Worm (Caenorhabditis elegans): ENCODE measurements around the gene srx-68.

Gene srx-68

ce11 chrV:3894661-3895060 lies 17.9 kb upstream of the srx-68 start, which contains the start of gene sre-9:
Gene sre-9 (plus strand): TSS chrV:3894961.
- TF ChIP-seq Y22D7AL.16 (tag; optimal IDR thresholded peaks at IDR 0.05) (no peak), gmeb-2 (tag; optimal IDR thresholded peaks at IDR 0.05) (no peak), madf-2 (tag; optimal IDR thresholded peaks at IDR 0.05) (no peak), elt-4 (tag; optimal IDR thresholded peaks at IDR 0.05) (no peak), ceh-31 (tag; optimal IDR thresholded peaks at IDR 0.05) (no peak), nfya-1 (tag; optimal IDR thresholded peaks at IDR 0.05) (no peak), hlh-13 (GFP tag; optimal IDR thresholded peaks at IDR 0.05) (no peak), ceh-9 (tag; optimal IDR thresholded peaks at IDR 0.05) (no peak), K09A11.1 (tag; optimal IDR thresholded peaks at IDR 0.05; ENCODE audit: insufficient read depth) (no peak), fkh-10 (GFP tag; optimal IDR thresholded peaks at IDR 0.05) (no peak), ceh-14 (tag; optimal IDR thresholded peaks at IDR 0.05) (no peak), T23F11.4 (GFP tag; optimal IDR thresholded peaks at IDR 0.05) (no peak), syd-9 (tag; optimal IDR thresholded peaks at IDR 0.05) (no peak), ceh-48 (tag; optimal IDR thresholded peaks at IDR 0.05) (no peak), pqm-1 (tag; optimal IDR thresholded peaks at IDR 0.05) (no peak)

- TF ChIP-seq sox-4 (tag; optimal IDR thresholded peaks at IDR 0.05) (no peak), syd-9 (tag; optimal IDR thresholded peaks at IDR 0.05) (no peak), ceh-9 (tag; optimal IDR thresholded peaks at IDR 0.05) (no peak), fkh-10 (GFP tag; optimal IDR thresholded peaks at IDR 0.05) (no peak), eyg-1 (tag; optimal IDR thresholded peaks at IDR 0.05) (no peak), pax-1 (tag; optimal IDR thresholded peaks at IDR 0.05) (no peak), ceh-34 (tag; optimal IDR thresholded peaks at IDR 0.05) (no peak), tbx-2 (tag; optimal IDR thresholded peaks at IDR 0.05) (no peak), tbx-7 (tag; optimal IDR thresholded peaks at IDR 0.05) (no peak), lim-6 (tag; optimal IDR thresholded peaks at IDR 0.05) (no peak), sdc-2 (tag; optimal IDR thresholded peaks at IDR 0.05) (no peak), dve-1 (tag; optimal IDR thresholded peaks at IDR 0.05) (no peak), hlh-13 (GFP tag; optimal IDR thresholded peaks at IDR 0.05) (no peak)
Measured at ce11 chrV:3896018-3896417, 16.6 kb upstream of the srx-68 start.

ce11 chrV:3900102-3900501 lies 12.5 kb upstream of the srx-68 start, which contains the start of gene irld-22:
Gene irld-22 (minus strand): TSS chrV:3900202.
- TF ChIP-seq pqm-1 (tag; optimal IDR thresholded peaks at IDR 0.05): no peak
- no peak for TF ChIP-seq elt-2 (tag; optimal IDR thresholded peaks at IDR 0.05)
- no peak for TF ChIP-seq elt-4 (tag; optimal IDR thresholded peaks at IDR 0.05)
- TF ChIP-seq npax-4 (tag; optimal IDR thresholded peaks at IDR 0.05): no peak
- no peak for TF ChIP-seq hlh-15 (tag; optimal IDR thresholded peaks at IDR 0.05)
- no peak for TF ChIP-seq ceh-14 (tag; optimal IDR thresholded peaks at IDR 0.05)
- no peak for TF ChIP-seq Y22D7AL.16 (tag; optimal IDR thresholded peaks at IDR 0.05)
- no peak for TF ChIP-seq eyg-1 (tag; optimal IDR thresholded peaks at IDR 0.05)
- no peak for TF ChIP-seq K02D7.2 (tag; optimal IDR thresholded peaks at IDR 0.05)
- no peak for TF ChIP-seq gmeb-2 (tag; optimal IDR thresholded peaks at IDR 0.05)
- TF ChIP-seq pha-2 (tag; optimal IDR thresholded peaks at IDR 0.05): no peak
- no peak for TF ChIP-seq unc-86 (tag; optimal IDR thresholded peaks at IDR 0.05)
- TF ChIP-seq nhr-11 (tag; optimal IDR thresholded peaks at IDR 0.05): no peak
- no peak for TF ChIP-seq ama-1 (optimal IDR thresholded peaks at IDR 0.05)
- TF ChIP-seq hlh-8 (tag; optimal IDR thresholded peaks at IDR 0.05): no peak
- TF ChIP-seq ztf-16 (tag; optimal IDR thresholded peaks at IDR 0.05): no peak
- TF ChIP-seq ceh-6 (GFP tag; optimal IDR thresholded peaks at IDR 0.05): no peak
- TF ChIP-seq ceh-24 (tag; optimal IDR thresholded peaks at IDR 0.05): no peak
- TF ChIP-seq ceh-19 (GFP tag; optimal IDR thresholded peaks at IDR 0.05): no peak
- TF ChIP-seq madf-2 (tag; optimal IDR thresholded peaks at IDR 0.05): no peak

- TF ChIP-seq hlh-15 (tag; optimal IDR thresholded peaks at IDR 0.05) (no peak), pha-4 (tag; optimal IDR thresholded peaks at IDR 0.05) (no peak), syd-9 (tag; optimal IDR thresholded peaks at IDR 0.05) (no peak), elt-2 (tag; optimal IDR thresholded peaks at IDR 0.05) (no peak), pros-1 (tag; optimal IDR thresholded peaks at IDR 0.05) (no peak), ttx-3 (tag; optimal IDR thresholded peaks at IDR 0.05) (no peak)
Measured at ce11 chrV:3902458-3903157, 10.0 kb upstream of the srx-68 start, which contains the start of the genes str-229 and srh-190. Gene str-229 (minus strand): TSS chrV:3902558. Gene srh-190 (plus strand): TSS chrV:3903107.

Measured in whole organism, late embryonic.